Fruit fly (Drosophila melanogaster) whole organism, embryonic: ENCODE measurements around the gene mRpS7.

ENCODE experiments used
- CG12659 ChIP-seq: fragments of 200-800 bp; sonication (Bioruptor generic); optimal IDR thresholded peaks from 3 replicates; lab custom pipeline; 2017; ENCODE audit warnings: mild to moderate bottlenecking, missing biosample characterization, missing genetic modification reagents, missing genetic modification characterization
- CG13424 ChIP-seq: fragments of 200-800 bp; sonication (Bioruptor generic); optimal IDR thresholded peaks from 2 replicates; lab custom pipeline; 2019; ENCODE audit warnings: missing biosample characterization, mild to moderate bottlenecking, missing genetic modification characterization, moderate library complexity
- CG13775 ChIP-seq: fragments of 200-800 bp; sonication (Bioruptor generic); optimal IDR thresholded peaks from 3 replicates; lab custom pipeline; 2017; ENCODE audit warnings: missing biosample characterization, mild to moderate bottlenecking, missing genetic modification characterization
- CG15514 ChIP-seq: fragments of 200-800 bp; sonication (Bioruptor generic); optimal IDR thresholded peaks from 3 replicates; lab custom pipeline; 2017; ENCODE audit warnings: missing biosample characterization, missing genetic modification characterization, mild to moderate bottlenecking, moderate library complexity, missing genetic modification reagents
- CG1603 ChIP-seq: fragments of 200-800 bp; sonication (Bioruptor generic); optimal IDR thresholded peaks from 2 replicates; lab custom pipeline; 2019; ENCODE audit warnings: missing biosample characterization, mild to moderate bottlenecking, missing genetic modification characterization, moderate library complexity
- CG17361 ChIP-seq: fragments of 200-800 bp; sonication (Bioruptor generic); IDR thresholded peaks from 3 replicates; pipeline ENCODE4 v1.3.6; 2022; ENCODE audit warnings: missing biosample characterization, missing genetic modification characterization
- CG17802 ChIP-seq: fragments of 200-800 bp; sonication (Bioruptor generic); optimal IDR thresholded peaks from 2 replicates; lab custom pipeline; 2018; ENCODE audit warnings: missing biosample characterization, mild to moderate bottlenecking, missing genetic modification characterization, moderate library complexity
- CG18011 ChIP-seq: fragments of 200-800 bp; sonication (Bioruptor generic); optimal IDR thresholded peaks from 2 replicates; lab custom pipeline; 2017; ENCODE audit warnings: missing biosample characterization, missing genetic modification characterization, mild to moderate bottlenecking, moderate library complexity, missing genotype
- CG2116 ChIP-seq: fragments of 200-800 bp; sonication (Bioruptor generic); optimal IDR thresholded peaks from 3 replicates; lab custom pipeline; 2018; ENCODE audit warnings: missing biosample characterization, mild to moderate bottlenecking, missing genetic modification characterization
- CG32772 ChIP-seq: fragments of 200-800 bp; sonication (Bioruptor generic); IDR thresholded peaks from 2 replicates; pipeline ENCODE4 v1.3.6; 2022; ENCODE audit warnings: missing biosample characterization, missing genetic modification characterization
- CG34224 ChIP-seq: fragments of 200-800 bp; sonication (Bioruptor generic); IDR thresholded peaks from 3 replicates; pipeline ENCODE4 v1.3.6; 2022; ENCODE audit warnings: missing biosample characterization, missing genetic modification characterization; ENCODE audit not compliant: partially characterized antibody
- CG4617 ChIP-seq: fragments of 200-800 bp; sonication (Bioruptor generic); optimal IDR thresholded peaks from 3 replicates; lab custom pipeline; 2016; ENCODE audit warnings: missing biosample characterization, missing genetic modification characterization, borderline replicate concordance
- CG4854 ChIP-seq: fragments of 200-800 bp; sonication (Bioruptor generic); optimal IDR thresholded peaks from 2 replicates; lab custom pipeline; 2016; ENCODE audit warnings: missing biosample characterization, missing genetic modification characterization, inconsistent platforms
- Dbx ChIP-seq: fragments of 200-800 bp; sonication (Bioruptor generic); IDR thresholded peaks from 3 replicates; pipeline ENCODE4 v1.3.6; 2022; ENCODE audit warnings: missing biosample characterization, missing genetic modification characterization
- Dll ChIP-seq: fragments of 200-800 bp; sonication (Bioruptor generic); IDR thresholded peaks from 4 replicates; pipeline ENCODE4 v1.3.6; 2022; ENCODE audit warnings: missing biosample characterization, missing genetic modification characterization; ENCODE audit not compliant: partially characterized antibody
- Dref ChIP-seq: fragments of 200-800 bp; sonication (Bioruptor generic); IDR thresholded peaks from 2 replicates; pipeline ENCODE4 v1.3.6; 2022; ENCODE audit warnings: missing biosample characterization, missing genetic modification characterization
- Eip74EF ChIP-seq, 2 experiments: fragments of 200-800 bp in 1 of 2; fragments of >200 bp in 1 of 2; sonication (Bioruptor generic) in 1 of 2; optimal IDR thresholded peaks; 2 replicates each; lab custom pipeline; 2017 to 2019; ENCODE audit warnings: missing biosample characterization in 2 of 2, missing genetic modification characterization in 2 of 2, mild to moderate bottlenecking in 1 of 2, moderate library complexity in 1 of 2
- Ets65A ChIP-seq: fragments of 200-800 bp; sonication (Bioruptor generic); peaks from one replicate; lab custom pipeline; 2016; ENCODE audit warnings: missing biosample characterization, missing genetic modification characterization
- Hmr ChIP-seq: fragments of 200-800 bp; sonication (Bioruptor generic); optimal IDR thresholded peaks from 3 replicates; lab custom pipeline; 2017; ENCODE audit warnings: mild to moderate bottlenecking, missing biosample characterization, missing genetic modification reagents, missing genetic modification characterization
- MESR4 ChIP-seq: fragments of 200-800 bp; sonication (Bioruptor generic); optimal IDR thresholded peaks from 2 replicates; lab custom pipeline; 2018; ENCODE audit warnings: missing biosample characterization, mild to moderate bottlenecking, missing genetic modification characterization, moderate library complexity
- Med ChIP-seq: fragments of 200-800 bp; sonication (Bioruptor generic); peaks from one replicate; lab custom pipeline; 2016; ENCODE audit warnings: missing biosample characterization, missing genetic modification characterization, mild to moderate bottlenecking, inconsistent platforms, moderate library complexity
- Mrtf ChIP-seq: fragments of 200-800 bp; sonication (Bioruptor generic); IDR thresholded peaks from 3 replicates; pipeline ENCODE4 v1.3.6; 2022; ENCODE audit warnings: missing biosample characterization, missing genetic modification characterization
- Pdp1 ChIP-seq, 2 experiments: fragments of 200-800 bp; sonication (Bioruptor generic); optimal IDR thresholded peaks; 3 replicates each; lab custom pipeline; 2016; ENCODE audit warnings: missing biosample characterization in 2 of 2, missing genetic modification characterization in 2 of 2, mild to moderate bottlenecking in 1 of 2, moderate library complexity in 1 of 2
- Rfx ChIP-seq: fragments of 200-800 bp; sonication (Bioruptor generic); IDR thresholded peaks from 2 replicates; pipeline ENCODE4 v1.3.6; 2022; ENCODE audit warnings: missing biosample characterization, missing genetic modification characterization
- YL-1 ChIP-seq: fragments of 200-800 bp; sonication (Bioruptor generic); optimal IDR thresholded peaks from 3 replicates; lab custom pipeline; 2017; ENCODE audit warnings: missing biosample characterization, mild to moderate bottlenecking, missing genetic modification characterization
- croc ChIP-seq: fragments of 200-800 bp; sonication (Bioruptor generic); conservative IDR thresholded peaks from 3 replicates; pipeline ENCODE4 v1.3.6; 2022; ENCODE audit warnings: missing biosample characterization, missing genetic modification characterization
- dm ChIP-seq: fragments of 200-800 bp; sonication (Bioruptor generic); optimal IDR thresholded peaks from 3 replicates; lab custom pipeline; 2016; ENCODE audit warnings: missing biosample characterization, missing genetic modification characterization
- dmrt11E ChIP-seq: fragments of 200-800 bp; sonication (Bioruptor generic); optimal IDR thresholded peaks from 3 replicates; lab custom pipeline; 2018; ENCODE audit warnings: missing biosample characterization, mild to moderate bottlenecking, missing genetic modification characterization, moderate library complexity
- ftz-f1 ChIP-seq: fragments of 200-800 bp; sonication (Bioruptor generic); optimal IDR thresholded peaks from 2 replicates; lab custom pipeline; 2016; ENCODE audit warnings: missing biosample characterization, missing genetic modification characterization
- gfzf ChIP-seq: fragments of 200-800 bp; sonication (Bioruptor generic); optimal IDR thresholded peaks from 2 replicates; lab custom pipeline; 2016; ENCODE audit warnings: missing biosample characterization, mild to moderate bottlenecking, missing genetic modification characterization, moderate library complexity
- lola ChIP-seq, 3 experiments: fragments of >200 bp in 2 of 3; fragments of 200-800 bp in 1 of 3; sonication (Bioruptor generic) in 1 of 3; optimal IDR thresholded peaks; 2 replicates each; lab custom pipeline; 2017 to 2019; ENCODE audit warnings: missing biosample characterization in 3 of 3, missing genetic modification characterization in 3 of 3, mild to moderate bottlenecking in 1 of 3, moderate library complexity in 1 of 3
- nerfin-1 ChIP-seq: fragments of 200-800 bp; sonication (Bioruptor generic); optimal IDR thresholded peaks from 3 replicates; lab custom pipeline; 2019; ENCODE audit warnings: missing biosample characterization, mild to moderate bottlenecking, missing genetic modification characterization, moderate library complexity
- pfk ChIP-seq: fragments of 200-800 bp; sonication (Bioruptor generic); optimal IDR thresholded peaks from 2 replicates; lab custom pipeline; 2018; ENCODE audit warnings: missing biosample characterization, mild to moderate bottlenecking, missing genetic modification characterization, moderate library complexity
- phol ChIP-seq: fragments of 200-800 bp; sonication (Bioruptor generic); optimal IDR thresholded peaks from 3 replicates; lab custom pipeline; 2018; ENCODE audit warnings: missing biosample characterization, mild to moderate bottlenecking, missing genetic modification characterization, moderate library complexity
- pzg ChIP-seq: fragments of 200-800 bp; sonication (Bioruptor generic); optimal IDR thresholded peaks from 3 replicates; lab custom pipeline; 2018; ENCODE audit warnings: missing biosample characterization, mild to moderate bottlenecking, missing genetic modification characterization, moderate library complexity
- ranshi ChIP-seq: fragments of 200-800 bp; sonication (Bioruptor generic); IDR thresholded peaks from 2 replicates; pipeline ENCODE4 v1.3.6; 2022; ENCODE audit warnings: missing biosample characterization, missing genetic modification characterization
- row ChIP-seq: fragments of 200-800 bp; sonication (Bioruptor generic); IDR thresholded peaks from 3 replicates; pipeline ENCODE4 v1.3.6; 2022; ENCODE audit warnings: missing biosample characterization, missing genetic modification characterization
- seq ChIP-seq: fragments of 200-800 bp; sonication (Bioruptor generic); IDR thresholded peaks from 2 replicates; pipeline ENCODE4 v1.3.6; 2022; ENCODE audit warnings: missing biosample characterization, missing genetic modification characterization
- slbo ChIP-seq: fragments of 200-800 bp; sonication (Bioruptor generic); IDR thresholded peaks from 2 replicates; pipeline ENCODE4 v1.3.6; 2022; ENCODE audit warnings: missing biosample characterization, missing genetic modification characterization
- slou ChIP-seq: fragments of 200-800 bp; sonication (Bioruptor generic); optimal IDR thresholded peaks from 3 replicates; lab custom pipeline; 2016; ENCODE audit warnings: missing biosample characterization, missing genetic modification characterization
- sr ChIP-seq: fragments of 200-800 bp; sonication (Bioruptor generic); IDR thresholded peaks from 3 replicates; pipeline ENCODE4 v1.3.6; 2022; ENCODE audit warnings: missing biosample characterization, missing genetic modification characterization
- ssp ChIP-seq: fragments of 200-800 bp; sonication (Bioruptor generic); IDR thresholded peaks from 2 replicates; pipeline ENCODE4 v1.3.6; 2022; ENCODE audit warnings: missing biosample characterization, missing genetic modification characterization
- trem ChIP-seq: fragments of 200-800 bp; optimal IDR thresholded peaks from 3 replicates; lab custom pipeline; 2019; ENCODE audit warnings: missing biosample characterization, mild to moderate bottlenecking, missing genetic modification characterization, moderate library complexity
- vvl ChIP-seq: fragments of 200-800 bp; sonication (Bioruptor generic); IDR thresholded peaks from 2 replicates; pipeline ENCODE4 v1.3.6; 2022; ENCODE audit warnings: missing biosample characterization, missing genetic modification characterization
- zen ChIP-seq: fragments of 200-800 bp; sonication (Bioruptor generic); optimal IDR thresholded peaks from 3 replicates; lab custom pipeline; 2018; ENCODE audit warnings: missing biosample characterization, mild to moderate bottlenecking, missing genetic modification characterization, moderate library complexity

Gene mRpS7

DNA sequence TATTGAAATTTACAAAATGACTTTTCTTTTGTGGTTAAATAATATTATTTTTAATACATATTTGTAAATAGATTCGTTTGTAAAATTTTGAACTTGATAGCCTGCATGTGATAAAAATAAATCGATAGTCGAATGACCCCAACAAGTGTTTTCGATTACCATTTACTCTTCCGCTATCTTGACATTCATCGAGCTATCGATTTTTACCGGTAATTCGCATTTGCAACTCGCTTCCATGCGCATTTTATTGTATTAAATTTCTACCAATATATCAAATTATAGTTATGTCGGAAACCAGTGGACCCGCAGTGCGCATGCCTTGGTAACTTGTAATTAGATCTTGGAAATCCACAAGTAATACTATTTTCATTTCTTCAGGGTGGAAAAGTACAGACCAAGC lies 32.5 kb downstream of the mRpS7 start, which contains the start of gene RfC3 (continued):
- TF ChIP-seq CG32772 (GFP tag; lab: Robert Waterston, UW) (no peak), Hmr (GFP tag; lab: Kevin White, UChicago) (no peak), CG18011 (GFP tag; lab: Kevin White, UChicago) (no peak), CG12659 (GFP tag; lab: Kevin White, UChicago) (peak; percentile 7), CG1603 (tag; lab: Kevin White, UChicago) (peak; percentile 99), croc (no peak), ranshi (GFP tag; lab: Robert Waterston, UW) (no peak), Mrtf (GFP tag; lab: Robert Waterston, UW) (no peak), Ets65A (GFP tag; lab: Kevin White, UChicago) (no peak), slbo (no peak), seq (GFP tag; lab: Robert Waterston, UW) (no peak), CG13775 (GFP tag; lab: Kevin White, UChicago) (no peak), CG34224 (GFP tag; lab: Robert Waterston, UW) (peak; percentile 98), sr (no peak), CG4854 (GFP tag; lab: Kevin White, UChicago) (no peak), pzg (GFP tag; lab: Kevin White, UChicago) (peak; percentile 64)

DNA sequence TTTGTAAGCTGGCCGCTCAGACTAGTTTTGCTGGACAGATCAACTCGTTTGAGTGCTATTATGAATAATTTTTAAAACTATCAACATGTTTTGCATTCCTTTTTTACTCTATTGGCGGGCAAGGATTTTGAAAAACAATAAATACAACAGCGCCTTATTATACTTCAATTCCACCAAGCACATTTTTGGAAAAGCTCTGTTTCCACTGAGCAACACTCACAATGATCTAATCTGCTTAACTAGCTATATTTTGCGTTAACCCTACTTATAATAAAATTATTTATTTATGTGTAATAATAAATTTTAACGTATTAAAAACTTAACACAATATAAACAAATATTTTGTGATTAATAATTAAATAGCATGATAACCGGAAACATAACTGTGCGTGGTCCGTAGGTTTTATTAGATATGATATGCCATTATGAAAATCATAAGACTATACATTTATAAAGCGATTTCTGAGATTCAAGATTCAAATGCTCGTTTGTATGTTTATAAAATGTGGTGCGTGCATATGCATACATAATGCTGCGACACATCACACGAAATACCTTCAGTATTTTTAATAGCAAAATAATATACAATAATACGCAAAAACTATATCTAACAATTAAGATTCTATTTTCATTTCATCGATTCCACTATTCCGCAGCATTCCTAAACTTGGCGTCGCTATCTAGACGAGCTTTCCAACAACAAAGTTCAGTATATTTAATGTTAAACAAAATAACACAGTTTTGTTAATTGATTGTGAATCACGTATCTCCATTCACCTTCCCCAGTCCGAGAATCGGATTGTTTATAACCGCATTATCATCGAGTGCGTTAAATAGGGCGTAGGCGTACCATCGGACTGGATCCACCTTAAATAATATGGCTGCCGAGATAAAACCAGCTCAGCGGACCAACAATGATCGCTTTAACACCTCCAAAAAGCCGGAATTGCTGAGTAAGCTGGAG lies 36.5 kb downstream of the mRpS7 start, which contains the start of the genes pie and Wdfy2:
pie (minus strand) TSS at position 138 of the 964 bp plus-strand sequence.
Wdfy2 (plus strand) TSS at position 649 of the 964 bp plus-strand sequence.
- TF ChIP-seq MESR4 (GFP tag; lab: Kevin White, UChicago) (peak; percentile 67), lola (GFP tag; optimal IDR thresholded peaks at IDR 0.05; lab: Kevin White, UChicago) (peak in 2 of 3 experiments; percentile 14 to 94), gfzf (GFP tag; lab: Kevin White, UChicago) (peak; percentile 26), phol (tag; lab: Kevin White, UChicago) (peak; percentile 39), slbo (0 out of 2 replicates have a peak, but pooled peaks have one; percentile 22), CG17802 (tag; lab: Kevin White, UChicago) (peak; percentile 92), Dbx (GFP tag; lab: Robert Waterston, UW) (no peak), CG12659 (GFP tag; lab: Kevin White, UChicago) (peak; percentile 36), dmrt11E (tag; lab: Kevin White, UChicago) (peak; percentile 8), YL-1 (GFP tag; lab: Kevin White, UChicago) (peak; percentile 19), vvl (peak; percentile 12; the same call in 1 of the 2 replicates), Eip74EF (GFP tag; optimal IDR thresholded peaks at IDR 0.05; lab: Kevin White, UChicago) (peak in 1 of 2 experiments; percentile 88), zen (tag; lab: Kevin White, UChicago) (peak; percentile 15), CG15514 (peak; percentile 22), Dref (GFP tag; lab: Robert Waterston, UW) (peak; percentile 47), trem (tag; lab: Kevin White, UChicago) (peak; percentile 4), CG4617 (GFP tag; lab: Kevin White, UChicago) (peak; percentile 29), slou (no peak), Dll (GFP tag; lab: Robert Waterston, UW) (no peak), ssp (peak; percentile 97), nerfin-1 (tag; lab: Kevin White, UChicago) (peak; percentile 2), CG13424 (no peak), dm (GFP tag; lab: Kevin White, UChicago) (no peak), Pdp1 (GFP tag; optimal IDR thresholded peaks at IDR 0.05; lab: Kevin White, UChicago) (no peak), CG17361 (GFP tag; lab: Robert Waterston, UW) (peak; percentile 56; the same call in 1 of the 3 replicates), pfk (GFP tag; lab: Kevin White, UChicago) (peak; percentile 80), Rfx (0 out of 2 replicates have a peak, but pooled peaks have one; percentile 13), Med (peak; percentile 65), ftz-f1 (GFP tag; lab: Kevin White, UChicago) (no peak), row (GFP tag; lab: Robert Waterston, UW) (peak; percentile 77), CG2116 (peak; percentile 77)
